Fruit fly (Drosophila melanogaster): ENCODE measurements around the gene tHMG2.

- TF ChIP-seq h (optimal IDR thresholded peaks at IDR 0.05): no peak
- TF ChIP-seq insv (optimal IDR thresholded peaks at IDR 0.05): no peak
- TF ChIP-seq Myc (optimal IDR thresholded peaks at IDR 0.05): no peak
Observed at dm6 chr3R:22540686-22541085, 47.9 kb downstream of the tHMG2 start.
